Fruit fly (Drosophila melanogaster) whole organism, pupa: ENCODE data around the gene Ada3.

Source experiments
- CG10348 ChIP-seq: fragments of 200-800 bp; sonication (Bioruptor generic); IDR thresholded peaks from 2 replicates; pipeline ENCODE4 v1.3.6; 2022; ENCODE audit warnings: missing biosample characterization, missing genetic modification characterization
- CG12605 ChIP-seq: fragments of 200-800 bp; sonication (Bioruptor generic); IDR thresholded peaks from 2 replicates; pipeline ENCODE4 v1.3.6; 2022; ENCODE audit warnings: missing biosample characterization, missing genetic modification characterization
- CG13204 ChIP-seq: fragments of 200-800 bp; sonication (Bioruptor generic); optimal IDR thresholded peaks from 2 replicates; lab custom pipeline; 2018; ENCODE audit warnings: missing biosample characterization, mild to moderate bottlenecking, missing genetic modification characterization, moderate library complexity
- CG14655 ChIP-seq: fragments of 200-800 bp; sonication (Bioruptor generic); optimal IDR thresholded peaks from 3 replicates; lab custom pipeline; 2017; ENCODE audit warnings: mild to moderate bottlenecking, missing biosample characterization, missing genetic modification reagents, missing genetic modification characterization
- CG15710 ChIP-seq: fragments of 200-800 bp; sonication (Bioruptor generic); optimal IDR thresholded peaks from 2 replicates; lab custom pipeline; 2018; ENCODE audit warnings: missing biosample characterization, mild to moderate bottlenecking, missing genetic modification characterization, moderate library complexity
- CG17806 ChIP-seq: fragments of 200-800 bp; sonication (Bioruptor generic); optimal IDR thresholded peaks from 2 replicates; lab custom pipeline; 2018; ENCODE audit warnings: missing biosample characterization, mild to moderate bottlenecking, missing genetic modification characterization, moderate library complexity
- CG32121 ChIP-seq: fragments of 200-800 bp; sonication (Bioruptor generic); IDR thresholded peaks from 2 replicates; pipeline ENCODE4 v1.3.6; 2022; ENCODE audit warnings: missing biosample characterization, missing genetic modification characterization
- CG34367 ChIP-seq: fragments of 200-800 bp; sonication (Bioruptor generic); optimal IDR thresholded peaks from 2 replicates; lab custom pipeline; 2018; ENCODE audit warnings: missing biosample characterization, mild to moderate bottlenecking, missing genetic modification characterization
- CG8159 ChIP-seq: fragments of 200-800 bp; sonication (Bioruptor generic); optimal IDR thresholded peaks from 3 replicates; lab custom pipeline; 2018; ENCODE audit warnings: missing biosample characterization, mild to moderate bottlenecking, missing genetic modification characterization, moderate library complexity
- CG8301 ChIP-seq: fragments of 200-800 bp; sonication (Bioruptor generic); optimal IDR thresholded peaks from 2 replicates; lab custom pipeline; 2018; ENCODE audit warnings: missing biosample characterization, mild to moderate bottlenecking, missing genetic modification characterization
- D1 ChIP-seq: fragments of 200-800 bp; sonication (Bioruptor generic); optimal IDR thresholded peaks from 2 replicates; lab custom pipeline; 2018; ENCODE audit warnings: missing biosample characterization, mild to moderate bottlenecking, missing genetic modification characterization, moderate library complexity
- Pif1B ChIP-seq: fragments of 200-800 bp; sonication (Bioruptor generic); optimal IDR thresholded peaks from 3 replicates; lab custom pipeline; 2016; ENCODE audit warnings: missing biosample characterization, missing genetic modification characterization
- Snoo ChIP-seq: fragments of 200-800 bp; sonication (Bioruptor generic); optimal IDR thresholded peaks from 3 replicates; lab custom pipeline; 2017; ENCODE audit warnings: missing biosample characterization, mild to moderate bottlenecking, missing genetic modification characterization, inconsistent platforms
- fd96Ca ChIP-seq: fragments of 200-800 bp; sonication (Bioruptor generic); IDR thresholded peaks from 3 replicates; pipeline ENCODE4 v1.3.6; 2022; ENCODE audit warnings: missing biosample characterization, missing genetic modification characterization

- TF ChIP-seq Pif1B (GFP tag; lab: Kevin White, UChicago), result no peak
- no peak for TF ChIP-seq CG34367 (tag; lab: Kevin White, UChicago)
- TF ChIP-seq fd96Ca (GFP tag; lab: Robert Waterston, UW), result no peak
- TF ChIP-seq CG8159 (tag; lab: Kevin White, UChicago), result no peak
- no peak for TF ChIP-seq D1 (tag; lab: Kevin White, UChicago)
- no peak for TF ChIP-seq CG17806
- TF ChIP-seq CG32121 (GFP tag; lab: Robert Waterston, UW), result no peak
- TF ChIP-seq Snoo (tag; lab: Kevin White, UChicago), result no peak
- TF ChIP-seq CG13204, result no peak
- TF ChIP-seq CG10348 (GFP tag; lab: Robert Waterston, UW), result no peak
- TF ChIP-seq CG14655 (GFP tag; lab: Kevin White, UChicago), result no peak
- no peak for TF ChIP-seq CG12605 (GFP tag; lab: Robert Waterston, UW)
- no peak for TF ChIP-seq CG15710 (tag; lab: Kevin White, UChicago)
- TF ChIP-seq CG8301 (tag; lab: Kevin White, UChicago), result no peak
These were observed 40.0 kb downstream of the Ada3 start for dm6 chrX:18125520-18125919.
